Fruit fly (Drosophila melanogaster) whole organism, wandering third instar larva: ENCODE results near the gene CG15930.
A peak's percentile ranks its signal among the peaks of the same experiment; 100 is the strongest.

Experiments used
- Abd-B ChIP-seq: fragments of >200 bp; optimal IDR thresholded peaks from 2 replicates; lab custom pipeline; 2017; ENCODE audit warnings: missing biosample characterization, missing genetic modification characterization
- CG32264 ChIP-seq: fragments of 200-800 bp; sonication (Bioruptor generic); optimal IDR thresholded peaks from 2 replicates; lab custom pipeline; 2016; ENCODE audit warnings: missing biosample characterization, missing genetic modification characterization
- CG9705 ChIP-seq: fragments of 200-800 bp; sonication (Bioruptor generic); optimal IDR thresholded peaks from 2 replicates; lab custom pipeline; 2018; ENCODE audit warnings: missing biosample characterization, mild to moderate bottlenecking, missing genetic modification characterization
- CrebA ChIP-seq: fragments of 200-800 bp; sonication (Bioruptor generic); optimal IDR thresholded peaks from 2 replicates; lab custom pipeline; 2016; ENCODE audit warnings: missing biosample characterization, mild to moderate bottlenecking, missing genetic modification characterization, borderline replicate concordance
- Dfd ChIP-seq: fragments of >200 bp; optimal IDR thresholded peaks from 2 replicates; lab custom pipeline; 2017; ENCODE audit warnings: missing biosample characterization, missing genetic modification characterization
- Dif ChIP-seq: fragments of 200-275, 200-300 bp; sonication (Bioruptor generic); optimal IDR thresholded peaks from 2 replicates; lab custom pipeline; 2018; ENCODE audit warnings: missing biosample characterization, missing genetic modification characterization; ENCODE audit not compliant: partially characterized antibody
- GATAd ChIP-seq: sonication (Bioruptor generic); optimal IDR thresholded peaks from 2 replicates; lab custom pipeline; 2016; ENCODE audit warnings: missing biosample characterization, missing genetic modification characterization
- HLH106 ChIP-seq: fragments of 200-800 bp; optimal IDR thresholded peaks from 3 replicates; lab custom pipeline; 2019; ENCODE audit warnings: missing biosample characterization, mild to moderate bottlenecking, missing genetic modification characterization, moderate library complexity
- Hr78 ChIP-seq: fragments of >200 bp; optimal IDR thresholded peaks from 2 replicates; lab custom pipeline; 2017; ENCODE audit warnings: missing biosample characterization, missing genetic modification characterization
- Hr83 ChIP-seq: fragments of 200-300 bp; sonication (Bioruptor generic); optimal IDR thresholded peaks from 2 replicates; lab custom pipeline; 2016; ENCODE audit warnings: missing biosample characterization, mild to moderate bottlenecking, missing genetic modification characterization, moderate library complexity; ENCODE audit not compliant: poor library complexity, severe bottlenecking
- Jra ChIP-seq: sonication (Bioruptor generic); optimal IDR thresholded peaks from 2 replicates; lab custom pipeline; 2016; ENCODE audit warnings: missing biosample characterization, missing genetic modification characterization
- N ChIP-seq: fragments of >200 bp; optimal IDR thresholded peaks from 2 replicates; lab custom pipeline; 2018; ENCODE audit warnings: missing biosample characterization, missing external identifiers, missing genetic modification characterization
- OdsH ChIP-seq: fragments of 200-800 bp; sonication (Bioruptor generic); optimal IDR thresholded peaks from 2 replicates; lab custom pipeline; 2016; ENCODE audit warnings: missing biosample characterization, mild to moderate bottlenecking, missing genetic modification characterization
- Rel ChIP-seq, 2 experiments: fragments of 200-800 bp; sonication (Bioruptor generic) in 1 of 2; optimal IDR thresholded peaks; 2 replicates in 1 of 2; 3 replicates in 1 of 2; lab custom pipeline; 2016 to 2019; ENCODE audit warnings: mild to moderate bottlenecking in 2 of 2, missing biosample characterization in 2 of 2, missing genetic modification characterization in 2 of 2, moderate library complexity in 1 of 2
- Sp1 ChIP-seq: fragments of 200-800 bp; sonication (Bioruptor generic); optimal IDR thresholded peaks from 3 replicates; lab custom pipeline; 2019; ENCODE audit warnings: missing biosample characterization, mild to moderate bottlenecking, missing genetic modification characterization, moderate library complexity
- Vsx2 ChIP-seq: fragments of 200-300, 225-300 bp; sonication (Bioruptor generic); optimal IDR thresholded peaks from 2 replicates; lab custom pipeline; 2018; ENCODE audit warnings: missing biosample characterization, missing genetic modification characterization; ENCODE audit not compliant: partially characterized antibody
- br ChIP-seq: fragments of 200-800 bp; sonication (Bioruptor generic); optimal IDR thresholded peaks from 2 replicates; lab custom pipeline; 2016; ENCODE audit warnings: missing biosample characterization, missing genetic modification characterization
- brk ChIP-seq: fragments of 200-800 bp; sonication (Bioruptor generic); optimal IDR thresholded peaks from 2 replicates; lab custom pipeline; 2016; ENCODE audit warnings: missing biosample characterization, mild to moderate bottlenecking, missing genetic modification characterization
- dl ChIP-seq, 2 experiments: fragments of 175-275, 200-275 bp in 1 of 2; fragments of 200-275 bp in 1 of 2; sonication (Bioruptor generic); optimal IDR thresholded peaks; lab custom pipeline; 2018; ENCODE audit warnings: mild to moderate bottlenecking in 2 of 2, missing biosample characterization in 2 of 2, missing genetic modification characterization in 2 of 2, moderate library complexity in 2 of 2; ENCODE audit not compliant: partially characterized antibody in 2 of 2, insufficient read depth in 1 of 2
- dmrt93B ChIP-seq: fragments of 200-800 bp; sonication (Bioruptor generic); optimal IDR thresholded peaks from 2 replicates; lab custom pipeline; 2018; ENCODE audit warnings: missing biosample characterization, mild to moderate bottlenecking, missing genetic modification characterization
- ey ChIP-seq: fragments of 200-800 bp; sonication (Bioruptor generic); optimal IDR thresholded peaks from 2 replicates; lab custom pipeline; 2016; ENCODE audit warnings: missing biosample characterization, missing genetic modification characterization
- foxo ChIP-seq, 2 experiments: fragments of 200-800 bp; sonication (Bioruptor generic); optimal IDR thresholded peaks; 2 replicates in 1 of 2; 3 replicates in 1 of 2; lab custom pipeline; 2016 to 2017; ENCODE audit warnings: missing biosample characterization in 2 of 2, missing genetic modification characterization in 2 of 2
- h ChIP-seq: fragments of 200-800 bp; sonication (Bioruptor generic); optimal IDR thresholded peaks from 3 replicates; lab custom pipeline; 2016; ENCODE audit warnings: missing biosample characterization, mild to moderate bottlenecking, missing genetic modification characterization
- jim ChIP-seq: fragments of 175-275, 200-325 bp; sonication (Bioruptor generic); optimal IDR thresholded peaks from 2 replicates; lab custom pipeline; 2016; ENCODE audit warnings: missing biosample characterization, mild to moderate bottlenecking, missing genetic modification characterization
- lola ChIP-seq: fragments of >200 bp; optimal IDR thresholded peaks from 2 replicates; lab custom pipeline; 2017; ENCODE audit warnings: missing biosample characterization, missing genetic modification characterization
- pan ChIP-seq: fragments of >200 bp; optimal IDR thresholded peaks from 2 replicates; lab custom pipeline; 2017
- psq ChIP-seq: fragments of 200-800 bp; sonication (Bioruptor generic); optimal IDR thresholded peaks from 3 replicates; lab custom pipeline; 2017; ENCODE audit warnings: missing biosample characterization, mild to moderate bottlenecking, missing genetic modification characterization, moderate library complexity
- rgr ChIP-seq: fragments of 200-800 bp; sonication (Bioruptor generic); optimal IDR thresholded peaks from 3 replicates; lab custom pipeline; 2016; ENCODE audit warnings: missing biosample characterization, mild to moderate bottlenecking, missing genetic modification characterization
- sage ChIP-seq: fragments of 200-800 bp; sonication (Bioruptor generic); optimal IDR thresholded peaks from 2 replicates; lab custom pipeline; 2016; ENCODE audit warnings: missing biosample characterization, mild to moderate bottlenecking, missing genetic modification characterization
- sv ChIP-seq: fragments of 200-800 bp; sonication (Bioruptor generic); optimal IDR thresholded peaks from 3 replicates; lab custom pipeline; 2016; ENCODE audit warnings: missing biosample characterization, missing genetic modification characterization
- tai ChIP-seq: sonication (Bioruptor generic); optimal IDR thresholded peaks from 2 replicates; lab custom pipeline; 2016; ENCODE audit warnings: missing biosample characterization, missing genetic modification characterization
- usp ChIP-seq: fragments of >200 bp; optimal IDR thresholded peaks from 2 replicates; lab custom pipeline; 2017; ENCODE audit warnings: missing biosample characterization, missing genetic modification characterization
- woc ChIP-seq: sonication (Bioruptor generic); optimal IDR thresholded peaks from 2 replicates; lab custom pipeline; 2016; ENCODE audit warnings: missing biosample characterization, mild to moderate bottlenecking, missing genetic modification characterization

CG15930 gene

dm6 chrX:5323636-5324035, 6.5 kb upstream of the CG15930 start, which contains the start of gene Mcm3:
Mcm3 (plus strand) TSS chrX:5323855.
- no peak for TF ChIP-seq Hr83
- no peak for TF ChIP-seq woc (GFP tag; lab: Kevin White, UChicago)
- TF ChIP-seq h (GFP tag; lab: Kevin White, UChicago), result no peak
- no peak for TF ChIP-seq OdsH (GFP tag; lab: Kevin White, UChicago)
- TF ChIP-seq psq (GFP tag; lab: Kevin White, UChicago), result no peak
- no peak for TF ChIP-seq Dif (GFP tag; lab: Kevin White, UChicago)
- no peak for TF ChIP-seq Dfd
- TF ChIP-seq tai (GFP tag; lab: Kevin White, UChicago), result no peak
- TF ChIP-seq Jra, result no peak
- TF ChIP-seq jim (GFP tag; lab: Kevin White, UChicago), result no peak
- no peak for TF ChIP-seq br (GFP tag; lab: Kevin White, UChicago)
- TF ChIP-seq GATAd (GFP tag; lab: Kevin White, UChicago), result no peak
- TF ChIP-seq sage (GFP tag; lab: Kevin White, UChicago), result no peak
- no peak for TF ChIP-seq foxo (GFP tag; optimal IDR thresholded peaks at IDR 0.05; lab: Kevin White, UChicago)

dm6 chrX:5322459-5322883, 5.4 kb upstream of the CG15930 start, which contains the start of gene Rnp4F:
Rnp4F (minus strand) TSS chrX:5322696.
- TF ChIP-seq dmrt93B (GFP tag; lab: Kevin White, UChicago), result peak; percentile 69
- no peak for TF ChIP-seq Dif (GFP tag; lab: Kevin White, UChicago)
- TF ChIP-seq GATAd (GFP tag; lab: Kevin White, UChicago), result peak; percentile 9
- peak; percentile 74 for TF ChIP-seq Sp1 (GFP tag; lab: Kevin White, UChicago)
- no peak for TF ChIP-seq CG32264 (GFP tag; lab: Kevin White, UChicago)
- no peak for TF ChIP-seq brk
- TF ChIP-seq usp (GFP tag; lab: Kevin White, UChicago), result no peak
- TF ChIP-seq ey (GFP tag; lab: Kevin White, UChicago), result peak; percentile 67
- TF ChIP-seq Hr83, result peak; percentile 51
- peak; percentile 42 for TF ChIP-seq sv (GFP tag; lab: Kevin White, UChicago)
- TF ChIP-seq OdsH (GFP tag; lab: Kevin White, UChicago), result peak; percentile 41
- TF ChIP-seq HLH106 (tag; lab: Kevin White, UChicago), result peak; percentile 74
- TF ChIP-seq Rel (GFP tag; optimal IDR thresholded peaks at IDR 0.05; lab: Kevin White, UChicago), result no peak
- peak; percentile 47 for TF ChIP-seq Rel (tag; optimal IDR thresholded peaks at IDR 0.05; lab: Kevin White, UChicago)
- TF ChIP-seq foxo (GFP tag; optimal IDR thresholded peaks at IDR 0.05; lab: Kevin White, UChicago), result peak in 1 of 2 experiments; percentile 73
- peak; percentile 86 for TF ChIP-seq N (GFP tag; lab: Kevin White, UChicago)
- peak; percentile 68 for TF ChIP-seq rgr (GFP tag; lab: Kevin White, UChicago)
- TF ChIP-seq Vsx2 (GFP tag; lab: Kevin White, UChicago), result no peak
- TF ChIP-seq lola, result no peak
- TF ChIP-seq pan (lab: Kevin White, UChicago), result no peak
- no peak for TF ChIP-seq Abd-B (GFP tag; lab: Kevin White, UChicago)
- TF ChIP-seq psq (GFP tag; lab: Kevin White, UChicago), result peak; percentile 60
- peak; percentile 5 for TF ChIP-seq jim (GFP tag; lab: Kevin White, UChicago)
- TF ChIP-seq woc (GFP tag; lab: Kevin White, UChicago), result peak; percentile 87
- TF ChIP-seq dl (GFP tag; optimal IDR thresholded peaks at IDR 0.05; lab: Kevin White, UChicago; ENCODE audit: insufficient read depth in 1 of 2, partially characterized antibody in 2 of 2), result no peak
- TF ChIP-seq Hr78, result no peak
- TF ChIP-seq CG9705 (GFP tag; lab: Kevin White, UChicago), result peak; percentile 72
- peak; percentile 70 for TF ChIP-seq h (GFP tag; lab: Kevin White, UChicago)

- no peak for TF ChIP-seq CrebA (GFP tag; lab: Kevin White, UChicago)
- no peak for TF ChIP-seq HLH106 (tag; lab: Kevin White, UChicago)
- TF ChIP-seq lola, result no peak
- TF ChIP-seq jim (GFP tag; lab: Kevin White, UChicago), result no peak
- no peak for TF ChIP-seq ey (GFP tag; lab: Kevin White, UChicago)
- no peak for TF ChIP-seq woc (GFP tag; lab: Kevin White, UChicago)
- TF ChIP-seq CG32264 (GFP tag; lab: Kevin White, UChicago), result no peak
- no peak for TF ChIP-seq Hr83
- TF ChIP-seq OdsH (GFP tag; lab: Kevin White, UChicago), result no peak
- no peak for TF ChIP-seq dmrt93B (GFP tag; lab: Kevin White, UChicago)
- TF ChIP-seq rgr (GFP tag; lab: Kevin White, UChicago), result no peak
- no peak for TF ChIP-seq Hr78
- TF ChIP-seq, all 38 proteins: peak for 0
Measured at dm6 chrX:5312958-5313357, 4.1 kb downstream of the CG15930 start, which contains the start of gene CG4198. CG4198 (plus strand) TSS chrX:5313258.
